Fruit fly (Drosophila melanogaster) whole organism, embryonic: Measurements from ENCODE around the gene CG14100.

ENCODE experiments used
- B-H2 ChIP-seq: fragments of 200-800 bp; sonication (Bioruptor generic); optimal IDR thresholded peaks from 2 replicates; lab custom pipeline; 2018; ENCODE audit warnings: missing biosample characterization, mild to moderate bottlenecking, missing genetic modification characterization
- CG1024 ChIP-seq: fragments of 200-800 bp; sonication (Bioruptor generic); IDR thresholded peaks from 2 replicates; pipeline ENCODE4 v1.3.6; 2022; ENCODE audit warnings: missing biosample characterization, missing genetic modification characterization
- CG11093 ChIP-seq: fragments of 200-800 bp; sonication (Bioruptor generic); IDR thresholded peaks from 3 replicates; pipeline ENCODE4 v1.3.6; 2022; ENCODE audit warnings: missing biosample characterization, missing genetic modification characterization
- CG17385 ChIP-seq: fragments of 200-800 bp; sonication (Bioruptor generic); optimal IDR thresholded peaks from 3 replicates; lab custom pipeline; 2018; ENCODE audit warnings: missing biosample characterization, mild to moderate bottlenecking, missing genetic modification characterization
- CG17802 ChIP-seq: fragments of 200-800 bp; sonication (Bioruptor generic); optimal IDR thresholded peaks from 2 replicates; lab custom pipeline; 2018; ENCODE audit warnings: missing biosample characterization, mild to moderate bottlenecking, missing genetic modification characterization, moderate library complexity
- CG17912 ChIP-seq: fragments of 200-800 bp; sonication (Bioruptor generic); optimal IDR thresholded peaks from 2 replicates; lab custom pipeline; 2018; ENCODE audit warnings: missing biosample characterization, mild to moderate bottlenecking, missing genetic modification characterization
- CG1792 ChIP-seq: fragments of 200-800 bp; sonication (Bioruptor generic); optimal IDR thresholded peaks from 2 replicates; lab custom pipeline; 2016; ENCODE audit warnings: missing biosample characterization, missing genetic modification characterization
- CG1832 ChIP-seq: fragments of 200-800 bp; sonication (Bioruptor generic); optimal IDR thresholded peaks from 2 replicates; lab custom pipeline; 2017; ENCODE audit warnings: missing biosample characterization, mild to moderate bottlenecking, missing genetic modification characterization, inconsistent platforms
- CG18599 ChIP-seq: fragments of 200-800 bp; sonication (Bioruptor generic); optimal IDR thresholded peaks from 3 replicates; lab custom pipeline; 2017; ENCODE audit warnings: missing biosample characterization, missing genetic modification characterization, mild to moderate bottlenecking, moderate library complexity, missing genetic modification reagents
- CG2712 ChIP-seq: fragments of 200-800 bp; optimal IDR thresholded peaks from 3 replicates; lab custom pipeline; 2019; ENCODE audit warnings: missing biosample characterization, mild to moderate bottlenecking, missing genetic modification characterization, moderate library complexity
- CG30431 ChIP-seq: fragments of 200-800 bp; sonication (Bioruptor generic); optimal IDR thresholded peaks from 2 replicates; lab custom pipeline; 2017; ENCODE audit warnings: missing biosample characterization, missing genetic modification characterization
- CG32532 ChIP-seq: fragments of 200-800 bp; sonication (Bioruptor generic); IDR thresholded peaks from 2 replicates; pipeline ENCODE4 v1.3.6; 2022; ENCODE audit warnings: missing biosample characterization, missing genetic modification characterization
- CG33213 ChIP-seq: fragments of 200-800 bp; sonication (Bioruptor generic); optimal IDR thresholded peaks from 3 replicates; lab custom pipeline; 2016; ENCODE audit warnings: missing biosample characterization, missing genetic modification characterization
- CG34224 ChIP-seq: fragments of 200-800 bp; sonication (Bioruptor generic); IDR thresholded peaks from 3 replicates; pipeline ENCODE4 v1.3.6; 2022; ENCODE audit warnings: missing biosample characterization, missing genetic modification characterization; ENCODE audit not compliant: partially characterized antibody
- CG4404 ChIP-seq: fragments of 200-800 bp; sonication (Bioruptor generic); IDR thresholded peaks from 2 replicates; pipeline ENCODE4 v1.3.6; 2022; ENCODE audit warnings: missing biosample characterization, missing genetic modification characterization
- CG4707 ChIP-seq: fragments of 200-800 bp; sonication (Bioruptor generic); optimal IDR thresholded peaks from 2 replicates; lab custom pipeline; 2018; ENCODE audit warnings: missing biosample characterization, mild to moderate bottlenecking, missing genetic modification characterization, moderate library complexity
- CG4820 ChIP-seq: fragments of 200-800 bp; sonication (Bioruptor generic); optimal IDR thresholded peaks from 3 replicates; lab custom pipeline; 2016; ENCODE audit warnings: missing biosample characterization, missing genetic modification characterization
- CG6689 ChIP-seq: fragments of 200-800 bp; sonication (Bioruptor generic); IDR thresholded peaks from 2 replicates; pipeline ENCODE4 v1.3.6; 2022; ENCODE audit warnings: missing biosample characterization, missing genetic modification characterization
- CG6854 ChIP-seq: fragments of 200-800 bp; sonication (Bioruptor generic); optimal IDR thresholded peaks from 3 replicates; lab custom pipeline; 2017; ENCODE audit warnings: missing biosample characterization, mild to moderate bottlenecking, missing genetic modification characterization
- CG7372 ChIP-seq: fragments of 200-800 bp; sonication (Bioruptor generic); IDR thresholded peaks from 2 replicates; pipeline ENCODE4 v1.3.6; 2022; ENCODE audit warnings: missing biosample characterization, missing genetic modification characterization
- CG7786 ChIP-seq: fragments of 200-800 bp; sonication (Bioruptor generic); optimal IDR thresholded peaks from 2 replicates; lab custom pipeline; 2016; ENCODE audit warnings: missing biosample characterization, missing genetic modification characterization
- Dp ChIP-seq: fragments of 200-800 bp; sonication (Bioruptor generic); optimal IDR thresholded peaks from 2 replicates; lab custom pipeline; 2018; ENCODE audit warnings: missing biosample characterization, mild to moderate bottlenecking, missing genetic modification characterization, moderate library complexity
- Dref ChIP-seq: fragments of 200-800 bp; sonication (Bioruptor generic); IDR thresholded peaks from 2 replicates; pipeline ENCODE4 v1.3.6; 2022; ENCODE audit warnings: missing biosample characterization, missing genetic modification characterization
- ERR ChIP-seq: fragments of 200-800 bp; sonication (Bioruptor generic); optimal IDR thresholded peaks from 2 replicates; lab custom pipeline; 2016; ENCODE audit warnings: missing biosample characterization, missing genetic modification characterization
- Kr ChIP-seq: fragments of 200-800 bp; sonication (Bioruptor generic); optimal IDR thresholded peaks from 2 replicates; lab custom pipeline; 2017; ENCODE audit warnings: missing biosample characterization, mild to moderate bottlenecking, missing genetic modification characterization
- NC2α ChIP-seq: fragments of 200-800 bp; sonication (Bioruptor generic); optimal IDR thresholded peaks from 2 replicates; lab custom pipeline; 2016; ENCODE audit warnings: missing biosample characterization, missing genetic modification characterization
- Opbp ChIP-seq: fragments of 200-800 bp; sonication (Bioruptor generic); IDR thresholded peaks from 3 replicates; pipeline ENCODE4 v1.3.6; 2022; ENCODE audit warnings: missing biosample characterization, missing genetic modification characterization; ENCODE audit not compliant: partially characterized antibody
- Optix ChIP-seq: fragments of 200-800 bp; sonication (Bioruptor generic); IDR thresholded peaks from 3 replicates; pipeline ENCODE4 v1.3.6; 2022; ENCODE audit warnings: missing biosample characterization, missing genetic modification characterization
- ase ChIP-seq: fragments of 200-800 bp; sonication (Bioruptor generic); IDR thresholded peaks from 3 replicates; pipeline ENCODE4 v1.3.6; 2022; ENCODE audit warnings: missing biosample characterization, missing genetic modification characterization
- cad ChIP-seq: fragments of >200 bp; optimal IDR thresholded peaks from 2 replicates; lab custom pipeline; 2017; ENCODE audit warnings: missing biosample characterization, missing genetic modification characterization
- cas ChIP-seq: fragments of 200-800 bp; sonication (Bioruptor generic); IDR thresholded peaks from 2 replicates; pipeline ENCODE4 v1.3.6; 2022; ENCODE audit warnings: missing biosample characterization, missing genetic modification characterization
- caup ChIP-seq: fragments of 200-800 bp; sonication (Bioruptor generic); optimal IDR thresholded peaks from 3 replicates; lab custom pipeline; 2017; ENCODE audit warnings: missing biosample characterization, mild to moderate bottlenecking, missing genetic modification characterization, moderate library complexity; ENCODE audit not compliant: severe bottlenecking
- chinmo ChIP-seq: fragments of 200-800 bp; sonication (Bioruptor generic); IDR thresholded peaks from 4 replicates; pipeline ENCODE4 v1.3.6; 2022; ENCODE audit warnings: missing biosample characterization, missing genetic modification characterization; ENCODE audit not compliant: partially characterized antibody
- esg ChIP-seq: fragments of 200-800 bp; sonication (Bioruptor generic); conservative IDR thresholded peaks from 2 replicates; pipeline ENCODE4 v1.3.6; 2022; ENCODE audit warnings: missing biosample characterization, missing genetic modification characterization
- lola ChIP-seq, 3 experiments: fragments of >200 bp in 2 of 3; fragments of 200-800 bp in 1 of 3; sonication (Bioruptor generic) in 1 of 3; optimal IDR thresholded peaks; 2 replicates each; lab custom pipeline; 2017 to 2019; ENCODE audit warnings: missing biosample characterization in 3 of 3, missing genetic modification characterization in 3 of 3, mild to moderate bottlenecking in 1 of 3, moderate library complexity in 1 of 3
- mam ChIP-seq: fragments of 200-800 bp; sonication (Bioruptor generic); optimal IDR thresholded peaks from 3 replicates; lab custom pipeline; 2016; ENCODE audit warnings: missing biosample characterization, missing genetic modification characterization
- odd ChIP-seq: fragments of 200-800 bp; sonication (Bioruptor generic); optimal IDR thresholded peaks from 2 replicates; lab custom pipeline; 2017; ENCODE audit warnings: missing biosample characterization, mild to moderate bottlenecking, missing genetic modification characterization
- otp ChIP-seq: fragments of 200-800 bp; sonication (Bioruptor generic); IDR thresholded peaks from 3 replicates; pipeline ENCODE4, ENCODE4 v1.3.6; 2022; ENCODE audit warnings: missing biosample characterization, missing genetic modification characterization
- pan ChIP-seq, 4 experiments: fragments of >200 bp in 3 of 4; fragments of 200-800 bp in 1 of 4; sonication (Bioruptor generic) in 1 of 4; optimal IDR thresholded peaks in 3 of 4; IDR thresholded peaks in 1 of 4; 2 replicates each; pipeline versions ENCODE4 v1.3.6 to Lab custom; 2017 to 2022; ENCODE audit warnings: missing biosample characterization in 2 of 4, missing genetic modification characterization in 2 of 4, mixed read lengths in 1 of 4
- peb ChIP-seq: fragments of 200-800 bp; sonication (Bioruptor generic); IDR thresholded peaks from 2 replicates; pipeline ENCODE4 v1.3.6; 2022; ENCODE audit warnings: missing biosample characterization, missing genetic modification characterization
- pum ChIP-seq: fragments of 200-800 bp; sonication (Bioruptor generic); optimal IDR thresholded peaks from 2 replicates; lab custom pipeline; 2016; ENCODE audit warnings: missing biosample characterization, missing genetic modification characterization
- sd ChIP-seq: fragments of 200-800 bp; sonication (Bioruptor generic); optimal IDR thresholded peaks from 3 replicates; lab custom pipeline; 2018; ENCODE audit warnings: missing biosample characterization, mild to moderate bottlenecking, missing genetic modification characterization, moderate library complexity
- sens-2 ChIP-seq: fragments of 200-800 bp; sonication (Bioruptor generic); IDR thresholded peaks from 2 replicates; pipeline ENCODE4 v1.3.6; 2022; ENCODE audit warnings: missing biosample characterization, missing genetic modification characterization
- so ChIP-seq: fragments of 200-800 bp; sonication (Bioruptor generic); IDR thresholded peaks from 3 replicates; pipeline ENCODE4 v1.3.6; 2022; ENCODE audit warnings: missing biosample characterization, missing genetic modification characterization
- stc ChIP-seq: fragments of 200-800 bp; sonication (Bioruptor generic); IDR thresholded peaks from 2 replicates; pipeline ENCODE4 v1.3.6; 2022; ENCODE audit warnings: missing biosample characterization, missing genetic modification characterization
- tio ChIP-seq: fragments of 200-800 bp; sonication (Bioruptor generic); optimal IDR thresholded peaks from 2 replicates; lab custom pipeline; 2017; ENCODE audit warnings: missing biosample characterization, missing genetic modification characterization, inconsistent platforms
- tna ChIP-seq: fragments of 200-800 bp; sonication (Bioruptor generic); IDR thresholded peaks from 2 replicates; pipeline ENCODE4 v1.3.6; 2022; ENCODE audit warnings: missing biosample characterization, missing genetic modification characterization; ENCODE audit not compliant: partially characterized antibody
- toy ChIP-seq: fragments of 200-800 bp; sonication (Bioruptor generic); IDR thresholded peaks from 2 replicates; pipeline ENCODE4 v1.3.6; 2022; ENCODE audit warnings: missing biosample characterization, missing genetic modification characterization
- usp ChIP-seq: fragments of >200 bp; optimal IDR thresholded peaks from 2 replicates; lab custom pipeline; 2017; ENCODE audit warnings: missing biosample characterization, missing genetic modification characterization

CG14100 gene

DNA sequence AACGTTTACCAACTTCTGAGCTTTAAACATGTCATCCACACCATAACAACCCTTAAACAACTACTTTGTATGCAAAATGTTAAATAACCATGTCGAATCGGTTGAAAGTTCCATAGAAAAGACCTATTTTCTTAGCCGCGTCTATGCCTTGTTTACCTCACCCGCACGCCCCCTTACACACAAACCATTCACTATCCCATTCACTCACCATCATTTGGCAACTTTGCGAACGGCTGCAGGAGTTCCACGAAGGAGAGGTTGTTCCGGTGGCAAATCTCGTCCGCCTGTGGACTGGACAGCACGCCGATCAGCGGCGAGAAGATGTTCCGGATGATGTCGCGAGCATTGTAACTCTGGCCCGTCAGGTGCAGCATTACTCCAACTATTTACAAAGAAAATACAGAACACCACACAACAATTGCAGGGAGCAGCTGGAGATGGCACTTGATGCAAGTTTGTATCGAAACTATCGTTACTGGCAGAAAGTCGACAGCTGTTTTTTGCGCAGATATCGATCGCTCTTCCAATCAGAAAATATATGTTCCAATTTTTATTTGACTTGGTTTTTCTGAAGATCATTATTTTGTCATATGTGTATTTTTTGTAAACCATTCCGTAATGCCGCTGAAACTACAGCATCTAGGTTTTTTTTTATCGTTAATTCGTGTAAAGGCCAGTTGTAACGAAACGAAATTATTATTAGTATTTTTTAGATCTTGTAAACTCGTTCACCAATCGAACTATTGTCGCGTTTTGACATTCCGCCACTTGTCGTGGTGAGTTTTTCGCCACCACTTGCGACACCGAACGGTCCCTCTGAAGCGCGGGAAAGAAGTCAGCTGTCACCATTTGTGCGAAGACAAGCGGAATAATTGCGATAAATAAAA lies 28.0 kb upstream of the CG14100 start, which contains the start of gene asf1 (continued):
- TF ChIP-seq CG17802 (tag; lab: Kevin White, UChicago) (no peak), CG6854 (GFP tag; lab: Kevin White, UChicago) (no peak), cad (GFP tag; lab: Kevin White, UChicago) (no peak), cas (no peak), CG30431 (GFP tag; lab: Kevin White, UChicago) (no peak), CG4707 (GFP tag; lab: Kevin White, UChicago) (no peak), CG34224 (peak; percentile 72), Kr (GFP tag; lab: Kevin White, UChicago) (no peak), CG33213 (peak; percentile 27), CG32532 (GFP tag; lab: Robert Waterston, UW) (0 out of 2 replicates have a peak, but pooled peaks have one; percentile 17), CG4404 (no peak), esg (no peak), odd (GFP tag; lab: Kevin White, UChicago) (no peak), sd (tag; lab: Kevin White, UChicago) (no peak), CG1024 (GFP tag; lab: Robert Waterston, UW) (no peak), so (GFP tag; lab: Robert Waterston, UW) (no peak), mam (GFP tag; lab: Kevin White, UChicago) (peak; percentile 29), CG1832 (GFP tag; lab: Kevin White, UChicago) (no peak), Opbp (GFP tag; lab: Robert Waterston, UW) (peak; percentile 57; the same call in 2 of the 3 replicates), lola (GFP tag; optimal IDR thresholded peaks at IDR 0.05; lab: Kevin White, UChicago) (no peak), CG18599 (GFP tag; lab: Kevin White, UChicago) (no peak), caup (GFP tag; lab: Kevin White, UChicago) (no peak), CG17385 (GFP tag; lab: Kevin White, UChicago) (no peak), otp (GFP tag; lab: Robert Waterston, UW) (no peak), Dref (peak; percentile 63), chinmo (GFP tag; lab: Robert Waterston, UW) (peak; percentile 88; the same call in 3 of the 4 replicates), Optix (GFP tag; lab: Robert Waterston, UW) (no peak), CG7372 (GFP tag; lab: Robert Waterston, UW) (no peak), tio (no peak), Dp (GFP tag; lab: Kevin White, UChicago) (peak; percentile 70), toy (GFP tag; lab: Robert Waterston, UW) (no peak), CG1792 (GFP tag; lab: Kevin White, UChicago) (no peak), B-H2 (no peak), usp (GFP tag; lab: Kevin White, UChicago) (no peak), pan (optimal IDR thresholded peaks at IDR 0.05; lab: Kevin White, UChicago) (no peak), pan (GFP tag; optimal IDR thresholded peaks at IDR 0.05 in 1 of 2, IDR thresholded peaks at IDR 0.05 in 1 of 2) (no peak), NC2α (no peak), CG17912 (GFP tag; lab: Kevin White, UChicago) (no peak), ERR (GFP tag; lab: Kevin White, UChicago) (no peak), CG11093 (no peak), tna (GFP tag; lab: Robert Waterston, UW) (peak; percentile 49; the same call in 1 of the 2 replicates), CG4820 (no peak), pum (GFP tag; lab: Kevin White, UChicago) (peak; percentile 10), CG6689 (GFP tag; lab: Robert Waterston, UW) (no peak), peb (GFP tag; lab: Robert Waterston, UW) (no peak), ase (no peak), stc (no peak), CG7786 (GFP tag; lab: Kevin White, UChicago) (peak; percentile 17), CG2712 (tag; lab: Kevin White, UChicago) (peak; percentile 15), sens-2 (GFP tag; lab: Robert Waterston, UW) (no peak)
